Fruit fly (Drosophila melanogaster): Measurements from ENCODE around the gene CG6299.

- TF ChIP-seq CTCF (optimal IDR thresholded peaks at IDR 0.05) (no peak), CG8478 (optimal IDR thresholded peaks at IDR 0.05) (no peak)
These were observed 9.4 kb upstream of the CG6299 start, which contains the start of gene CG11655 for dm6 chrX:15453121-15453520.
